Worm (Caenorhabditis elegans) whole organism, early embryonic: ENCODE measurements around the gene fbxa-201.

Experiments
- B0310.2 ChIP-seq: sonication (generic microtip); optimal IDR thresholded peaks from 2 replicates; lab custom pipeline; 2016; ENCODE audit warnings: mild to moderate bottlenecking, missing genetic modification characterization, missing compliant biosample characterization
- F13C5.2 ChIP-seq: sonication (generic microtip); optimal IDR thresholded peaks from 2 replicates; lab custom pipeline; 2017; ENCODE audit warnings: mild to moderate bottlenecking, missing genetic modification characterization, inconsistent platforms, missing compliant biosample characterization
- aly-1 ChIP-seq: sonication (generic microtip); optimal IDR thresholded peaks from 2 replicates; lab custom pipeline; 2016; ENCODE audit warnings: missing genetic modification characterization, missing compliant biosample characterization
- ama-1 ChIP-seq: fragments of 150-350 bp; optimal IDR thresholded peaks from 2 replicates; lab custom pipeline; 2014
- ceh-13 ChIP-seq: fragments of 200-800 bp; sonication (Bioruptor generic); optimal IDR thresholded peaks from 2 replicates; lab custom pipeline; 2018; ENCODE audit warnings: mild to moderate bottlenecking, missing genetic modification characterization, missing compliant biosample characterization
- ceh-36 ChIP-seq: sonication (generic microtip); optimal IDR thresholded peaks from 2 replicates; lab custom pipeline; 2016; ENCODE audit warnings: missing genetic modification characterization, inconsistent platforms, missing compliant biosample characterization
- ets-7 ChIP-seq: sonication (generic microtip); optimal IDR thresholded peaks from 2 replicates; lab custom pipeline; 2016; ENCODE audit warnings: missing genotype, missing genetic modification characterization, missing compliant biosample characterization
- flt-1 ChIP-seq: fragments of 200-800 bp; sonication (Bioruptor generic); IDR thresholded peaks from 2 replicates; pipeline ENCODE4 v1.3.6; 2022; ENCODE audit warnings: missing genetic modification characterization, missing compliant biosample characterization
- hmbx-1 ChIP-seq: sonication (generic microtip); optimal IDR thresholded peaks from 2 replicates; lab custom pipeline; 2016; ENCODE audit warnings: mild to moderate bottlenecking, missing genetic modification characterization, missing compliant biosample characterization
- hmg-4 ChIP-seq: fragments of 200-800 bp; sonication (Bioruptor generic); optimal IDR thresholded peaks from 2 replicates; lab custom pipeline; 2018; ENCODE audit warnings: mild to moderate bottlenecking, missing genetic modification characterization, missing compliant biosample characterization
- hnd-1 ChIP-seq: sonication (generic microtip); optimal IDR thresholded peaks from 2 replicates; lab custom pipeline; 2016; ENCODE audit warnings: missing genetic modification characterization, missing compliant biosample characterization
- pes-1 ChIP-seq: fragments of 200-800 bp; sonication (Bioruptor generic); IDR thresholded peaks from 2 replicates; pipeline ENCODE4 v1.3.6; 2022; ENCODE audit warnings: missing genetic modification reagents, missing genetic modification characterization, missing compliant biosample characterization
- scrt-1 ChIP-seq: fragments of 200-800 bp; sonication (Bioruptor generic); IDR thresholded peaks from 2 replicates; pipeline ENCODE4 v1.3.6; 2022; ENCODE audit warnings: missing genetic modification characterization, missing compliant biosample characterization
- sea-1 ChIP-seq: fragments of 200-800 bp; sonication (Bioruptor generic); conservative IDR thresholded peaks from 2 replicates; pipeline ENCODE4 v1.3.6; 2022; ENCODE audit warnings: missing genetic modification characterization, missing compliant biosample characterization
- tbx-11 ChIP-seq: fragments of 200-800 bp; sonication (Bioruptor generic); IDR thresholded peaks from 2 replicates; pipeline ENCODE4 v1.3.6; 2022; ENCODE audit warnings: missing genetic modification characterization, missing compliant biosample characterization
- tbx-37 ChIP-seq: fragments of 200-800 bp; sonication (Bioruptor generic); conservative IDR thresholded peaks from 2 replicates; pipeline ENCODE4 v1.3.6; 2022; ENCODE audit warnings: missing genetic modification reagents, missing genetic modification characterization, missing compliant biosample characterization
- tra-4 ChIP-seq: sonication (generic microtip); optimal IDR thresholded peaks from 2 replicates; lab custom pipeline; 2017; ENCODE audit warnings: missing genetic modification characterization, missing compliant biosample characterization

The fbxa-201 gene

ce11 chrV:1943465-1943864, 31.7 kb upstream of the fbxa-201 start:
- TF ChIP-seq aly-1 (no peak), hnd-1 (tag; lab: Kevin White, UChicago) (no peak), scrt-1 (GFP tag; lab: Robert Waterston, UW) (no peak), pes-1 (no peak), B0310.2 (tag; lab: Kevin White, UChicago) (no peak), ceh-13 (GFP tag; lab: Kevin White, UChicago) (no peak), flt-1 (no peak)

- TF ChIP-seq tbx-11 (GFP tag; lab: Robert Waterston, UW) (no peak), scrt-1 (GFP tag; lab: Robert Waterston, UW) (no peak), hmg-4 (GFP tag; lab: Kevin White, UChicago) (no peak), sea-1 (no peak), hmbx-1 (tag; lab: Kevin White, UChicago) (no peak), tbx-37 (GFP tag; lab: Robert Waterston, UW) (no peak), tra-4 (tag; lab: Kevin White, UChicago) (no peak), ceh-13 (GFP tag; lab: Kevin White, UChicago) (no peak), flt-1 (no peak), hnd-1 (tag; lab: Kevin White, UChicago) (no peak), aly-1 (no peak), ets-7 (tag; lab: Kevin White, UChicago) (no peak), pes-1 (no peak), ama-1 (lab: Kevin White, UChicago) (no peak), ceh-36 (no peak)
Observed at ce11 chrV:1945875-1946274, 29.3 kb upstream of the fbxa-201 start.

- no peak for TF ChIP-seq tbx-11 (GFP tag; lab: Robert Waterston, UW)
- TF ChIP-seq aly-1: no peak
- TF ChIP-seq tbx-37 (GFP tag; lab: Robert Waterston, UW): no peak
- no peak for TF ChIP-seq ceh-13 (GFP tag; lab: Kevin White, UChicago)
- TF ChIP-seq hnd-1 (tag; lab: Kevin White, UChicago): no peak
- TF ChIP-seq scrt-1 (GFP tag; lab: Robert Waterston, UW): no peak
Observed at ce11 chrV:1955246-1955645, 19.9 kb upstream of the fbxa-201 start.

- TF ChIP-seq B0310.2 (tag; lab: Kevin White, UChicago) (no peak), hnd-1 (tag; lab: Kevin White, UChicago) (no peak), aly-1 (no peak), hmg-4 (GFP tag; lab: Kevin White, UChicago) (no peak), ceh-13 (GFP tag; lab: Kevin White, UChicago) (no peak), hmbx-1 (tag; lab: Kevin White, UChicago) (no peak), tbx-11 (GFP tag; lab: Robert Waterston, UW) (no peak), flt-1 (no peak), scrt-1 (GFP tag; lab: Robert Waterston, UW) (no peak), sea-1 (no peak), tra-4 (tag; lab: Kevin White, UChicago) (no peak), ets-7 (tag; lab: Kevin White, UChicago) (no peak), ceh-36 (no peak), pes-1 (no peak), ama-1 (lab: Kevin White, UChicago) (no peak), F13C5.2 (no peak)
Observed at ce11 chrV:1957110-1957509, 18.0 kb upstream of the fbxa-201 start, which contains the start of gene fipr-25. fipr-25 (plus strand) TSS chrV:1957410.

- no peak for TF ChIP-seq ama-1 (lab: Kevin White, UChicago)
Observed at ce11 chrV:1961453-1961852, 13.7 kb upstream of the fbxa-201 start, which contains the start of gene Y40B10B.1. Y40B10B.1 (minus strand) TSS chrV:1961553.

ce11 chrV:1964806-1965205, 10.3 kb upstream of the fbxa-201 start, which contains the start of gene srj-15:
srj-15 (minus strand) TSS chrV:1964906.
- TF ChIP-seq scrt-1 (GFP tag; lab: Robert Waterston, UW) (no peak), ama-1 (lab: Kevin White, UChicago) (no peak), flt-1 (no peak), ceh-13 (GFP tag; lab: Kevin White, UChicago) (no peak), ceh-36 (no peak), ets-7 (tag; lab: Kevin White, UChicago) (no peak), hnd-1 (tag; lab: Kevin White, UChicago) (no peak), hmg-4 (GFP tag; lab: Kevin White, UChicago) (no peak), aly-1 (no peak), hmbx-1 (tag; lab: Kevin White, UChicago) (no peak), tbx-37 (GFP tag; lab: Robert Waterston, UW) (no peak), B0310.2 (tag; lab: Kevin White, UChicago) (no peak), tbx-11 (GFP tag; lab: Robert Waterston, UW) (no peak), F13C5.2 (no peak)

ce11 chrV:1966962-1967361, 8.2 kb upstream of the fbxa-201 start:
- TF ChIP-seq scrt-1 (GFP tag; lab: Robert Waterston, UW) (no peak), tra-4 (tag; lab: Kevin White, UChicago) (no peak), pes-1 (no peak), ceh-36 (no peak), ama-1 (lab: Kevin White, UChicago) (no peak), tbx-37 (GFP tag; lab: Robert Waterston, UW) (no peak), flt-1 (no peak), sea-1 (no peak), hnd-1 (tag; lab: Kevin White, UChicago) (no peak), B0310.2 (tag; lab: Kevin White, UChicago) (no peak)

- TF ChIP-seq ets-7 (tag; lab: Kevin White, UChicago): no peak
- TF ChIP-seq hnd-1 (tag; lab: Kevin White, UChicago): no peak
- TF ChIP-seq scrt-1 (GFP tag; lab: Robert Waterston, UW): no peak
- TF ChIP-seq sea-1: no peak
Observed at ce11 chrV:1968809-1969208, 6.3 kb upstream of the fbxa-201 start.
